Worm (Caenorhabditis elegans): ENCODE measurements around the gene F41G3.21.

DNA sequence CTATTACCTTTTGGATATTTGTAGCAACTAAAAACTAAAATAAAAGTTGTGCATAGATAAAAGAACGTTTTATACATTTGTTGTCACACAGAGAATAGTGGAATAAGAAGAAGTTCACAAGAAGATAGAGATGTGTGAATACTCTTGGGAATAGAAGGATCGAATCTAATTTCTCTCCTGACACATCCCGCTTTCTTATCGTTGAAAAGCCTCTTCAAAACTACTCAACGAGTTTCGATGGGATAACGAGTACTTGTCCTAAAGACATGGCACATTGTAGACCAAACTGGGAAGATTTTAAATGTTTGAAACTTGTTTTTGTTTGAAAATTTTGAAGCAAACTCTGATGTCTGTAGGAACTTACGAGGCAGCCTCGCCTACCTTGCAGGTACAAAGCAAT is 19.7 kb upstream of the F41G3.21 start:
- TF ChIP-seq aha-1 (tag; optimal IDR thresholded peaks at IDR 0.05) (no peak), fkh-8 (tag; optimal IDR thresholded peaks at IDR 0.05) (no peak), aly-2 (tag; optimal IDR thresholded peaks at IDR 0.05) (no peak), ces-1 (GFP tag; optimal IDR thresholded peaks at IDR 0.05) (no peak), mdl-1 (tag; optimal IDR thresholded peaks at IDR 0.05) (no peak), lin-13 (GFP tag; optimal IDR thresholded peaks at IDR 0.05) (no peak)

Measured in whole organism, L1 larva.